Worm (Caenorhabditis elegans): Measurements from ENCODE around the gene twk-16.

Gene twk-16

DNA sequence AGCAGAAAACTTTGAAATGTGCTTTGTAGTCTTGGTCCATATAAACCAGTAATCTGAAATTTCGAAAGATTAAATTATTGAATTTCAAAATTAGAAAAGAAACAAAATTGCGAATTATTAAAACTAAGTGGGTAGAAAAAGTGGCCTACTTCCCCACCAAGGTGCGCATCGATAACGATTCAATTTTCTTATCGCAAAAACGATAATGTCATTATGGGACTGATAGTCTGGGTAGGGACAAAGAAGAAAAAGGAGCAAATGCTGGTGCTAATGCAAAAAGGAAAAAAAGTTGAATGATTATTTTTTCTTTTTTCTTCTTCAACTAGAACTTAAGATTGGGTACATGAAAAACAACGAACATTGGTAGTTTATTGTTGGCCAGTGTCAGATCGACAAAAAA lies 29.7 kb downstream of the twk-16 start, which contains the start of gene gpcp-1 (continued):
- TF ChIP-seq ceh-82 (tag; optimal IDR thresholded peaks at IDR 0.05): no peak
- TF ChIP-seq hlh-11 (tag; optimal IDR thresholded peaks at IDR 0.05): peak; percentile 9
- TF ChIP-seq lim-7 (GFP tag; IDR thresholded peaks at IDR 0.05): no peak
- TF ChIP-seq nhr-48 (tag; optimal IDR thresholded peaks at IDR 0.05): no peak
- TF ChIP-seq unc-62 (GFP tag; optimal IDR thresholded peaks at IDR 0.05 in 1 of 2): no peak
- no peak for TF ChIP-seq unc-62 (tag; optimal IDR thresholded peaks at IDR 0.05)
- no peak for TF ChIP-seq zfp-3 (GFP tag; conservative IDR thresholded peaks at IDR 0.05)
- TF ChIP-seq dmd-6 (GFP tag; IDR thresholded peaks at IDR 0.05): peak; percentile 37; the same call in 1 of the 2 replicates
- no peak for TF ChIP-seq ceh-32 (tag; optimal IDR thresholded peaks at IDR 0.05; ENCODE audit: poor library complexity)

DNA sequence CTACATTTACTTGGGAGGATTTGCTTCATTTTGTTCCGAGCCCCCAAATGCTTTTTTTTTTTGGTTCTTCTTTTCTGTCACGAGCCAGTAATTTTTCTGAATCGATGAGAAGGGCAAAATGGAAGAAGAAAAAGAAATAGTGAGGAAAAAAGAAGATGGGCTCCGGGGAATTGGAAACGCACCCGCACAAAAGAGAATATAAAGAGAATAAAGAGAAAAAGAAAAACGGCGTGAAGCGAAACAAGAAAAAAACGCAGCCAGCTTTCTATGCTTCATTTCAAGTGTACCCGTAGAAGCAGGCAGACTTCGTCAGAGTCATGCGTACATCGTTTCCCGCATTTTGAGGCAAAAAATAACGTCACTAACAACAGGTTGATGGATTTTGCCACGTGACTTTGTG lies 30.1 kb downstream of the twk-16 start:
- TF ChIP-seq hlh-11 (tag; optimal IDR thresholded peaks at IDR 0.05) (peak; percentile 19), tag-97 (GFP tag; IDR thresholded peaks at IDR 0.05) (no peak), lsy-2 (tag; optimal IDR thresholded peaks at IDR 0.05) (peak; percentile 27 to 36), zfp-3 (GFP tag; conservative IDR thresholded peaks at IDR 0.05) (no peak), pha-4 (GFP tag; IDR thresholded peaks at IDR 0.05) (no peak), pha-4 (tag; optimal IDR thresholded peaks at IDR 0.05) (no peak), ces-1 (GFP tag; optimal IDR thresholded peaks at IDR 0.05) (peak; percentile 49), hif-1 (tag; optimal IDR thresholded peaks at IDR 0.05) (peak in 1 of 2 experiments; percentile 66), mdt-29 (GFP tag; IDR thresholded peaks at IDR 0.05) (peak; percentile 15; the same call in 1 of the 2 replicates), hlh-30 (tag; optimal IDR thresholded peaks at IDR 0.05; ENCODE audit: insufficient read depth) (peak; percentile 83), fkh-10 (GFP tag; optimal IDR thresholded peaks at IDR 0.05) (peak; percentile 79), nhr-48 (tag; optimal IDR thresholded peaks at IDR 0.05) (no peak), ceh-20 (GFP tag; IDR thresholded peaks at IDR 0.05) (0 out of 2 replicates have a peak, but pooled peaks have one; percentile 36), ZK337.2 (GFP tag; IDR thresholded peaks at IDR 0.05) (0 out of 2 replicates have a peak, but pooled peaks have one; percentile 15), mes-2 (tag; optimal IDR thresholded peaks at IDR 0.05; ENCODE audit: poor library complexity, severe bottlenecking) (peak; percentile 19), unc-62 (GFP tag; optimal IDR thresholded peaks at IDR 0.05 in 1 of 2) (peak in 1 of 2 experiments; percentile 76), unc-62 (tag; optimal IDR thresholded peaks at IDR 0.05) (no peak), rbr-2 (tag; optimal IDR thresholded peaks at IDR 0.05) (peak; percentile 6), lin-13 (GFP tag; optimal IDR thresholded peaks at IDR 0.05) (peak; percentile 3), mdl-1 (tag; optimal IDR thresholded peaks at IDR 0.05) (peak in 1 of 2 experiments; percentile 64), ceh-32 (tag; optimal IDR thresholded peaks at IDR 0.05; ENCODE audit: poor library complexity) (no peak)

DNA sequence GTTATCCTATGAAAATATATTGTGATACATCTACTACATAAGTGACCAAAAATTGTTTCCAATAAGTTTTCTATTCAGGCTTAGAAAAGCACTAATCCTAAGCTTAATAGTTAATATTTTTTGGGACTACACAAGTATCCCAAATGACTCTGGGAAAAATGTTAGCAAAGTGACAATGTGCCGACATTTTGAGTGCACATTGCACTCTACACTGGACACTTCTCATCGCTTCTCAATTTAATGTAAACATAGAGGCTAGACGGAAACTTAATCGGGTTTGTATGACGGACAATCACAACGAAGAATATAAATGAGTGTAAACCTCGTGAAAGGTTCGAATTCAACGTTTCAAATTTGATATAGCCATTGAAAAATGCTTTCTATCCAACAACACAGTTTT lies 30.8 kb downstream of the twk-16 start:
- 0 out of 2 replicates have a peak, but pooled peaks have one; percentile 44 for TF ChIP-seq lin-1 (GFP tag; IDR thresholded peaks at IDR 0.05)
- peak; percentile 59 for TF ChIP-seq dve-1 (tag; optimal IDR thresholded peaks at IDR 0.05; ENCODE audit: insufficient read depth)
- peak; percentile 99 for TF ChIP-seq aha-1 (tag)
- no peak for TF ChIP-seq egl-43 (GFP tag; IDR thresholded peaks at IDR 0.05)
- TF ChIP-seq vab-7 (GFP tag; IDR thresholded peaks at IDR 0.05): no peak
- TF ChIP-seq tra-1 (GFP tag; IDR thresholded peaks at IDR 0.05): 0 out of 2 replicates have a peak, but pooled peaks have one; percentile 18
- TF ChIP-seq nhr-77 (tag; optimal IDR thresholded peaks at IDR 0.05): no peak
- no peak for TF ChIP-seq F37D6.2 (tag; optimal IDR thresholded peaks at IDR 0.05)
- TF ChIP-seq T26A8.4 (GFP tag; IDR thresholded peaks at IDR 0.05): peak; percentile 26
- 0 out of 2 replicates have a peak, but pooled peaks have one; percentile 12 for TF ChIP-seq ceh-20 (GFP tag; IDR thresholded peaks at IDR 0.05)
- no peak for TF ChIP-seq F10B5.3 (tag; optimal IDR thresholded peaks at IDR 0.05)
- TF ChIP-seq Y48G9A.11 (GFP tag; IDR thresholded peaks at IDR 0.05): no peak
- no peak for TF ChIP-seq mdt-29 (GFP tag; IDR thresholded peaks at IDR 0.05)
- TF ChIP-seq lsy-2 (tag; optimal IDR thresholded peaks at IDR 0.05): peak in 1 of 2 experiments; percentile 66
- peak; percentile 4 for TF ChIP-seq mxl-3 (GFP tag; optimal IDR thresholded peaks at IDR 0.05)
- no peak for TF ChIP-seq nhr-10 (tag; optimal IDR thresholded peaks at IDR 0.05)
- no peak for TF ChIP-seq ZK546.5 (tag; optimal IDR thresholded peaks at IDR 0.05)
- TF ChIP-seq set-16 (GFP tag; IDR thresholded peaks at IDR 0.05): no peak
- peak; percentile 82 for TF ChIP-seq mep-1 (tag; optimal IDR thresholded peaks at IDR 0.05)
- no peak for TF ChIP-seq lim-7 (GFP tag; IDR thresholded peaks at IDR 0.05)
- peak; percentile 2 for TF ChIP-seq hlh-30 (tag; optimal IDR thresholded peaks at IDR 0.05; ENCODE audit: insufficient read depth)
- no peak for TF ChIP-seq unc-130 (GFP tag; optimal IDR thresholded peaks at IDR 0.05)
- TF ChIP-seq lin-39 (tag; optimal IDR thresholded peaks at IDR 0.05): no peak
- TF ChIP-seq spr-1 (tag; optimal IDR thresholded peaks at IDR 0.05): no peak
- no peak for TF ChIP-seq dmd-8 (GFP tag; IDR thresholded peaks at IDR 0.05)
- TF ChIP-seq lin-13 (GFP tag; optimal IDR thresholded peaks at IDR 0.05): peak; percentile 43
- TF ChIP-seq daf-12 (tag; optimal IDR thresholded peaks at IDR 0.05): no peak
- no peak for TF ChIP-seq sdz-12 (GFP tag; optimal IDR thresholded peaks at IDR 0.05)
